Fruit fly (Drosophila melanogaster) whole organism, embryonic: ENCODE measurements around the gene CG34148.

ENCODE experiments used
- Atf-2 ChIP-seq: fragments of 200-800 bp; sonication (Bioruptor generic); optimal IDR thresholded peaks from 2 replicates; lab custom pipeline; 2016; ENCODE audit warnings: missing biosample characterization, missing genetic modification characterization
- CG11093 ChIP-seq: fragments of 200-800 bp; sonication (Bioruptor generic); IDR thresholded peaks from 3 replicates; pipeline ENCODE4 v1.3.6; 2022; ENCODE audit warnings: missing biosample characterization, missing genetic modification characterization
- CG11398 ChIP-seq: fragments of 200-800 bp; sonication (Bioruptor generic); optimal IDR thresholded peaks from 2 replicates; lab custom pipeline; 2016; ENCODE audit warnings: missing biosample characterization, missing genetic modification characterization
- CG11695 ChIP-seq: fragments of 200-800 bp; sonication (Bioruptor generic); IDR thresholded peaks from 3 replicates; pipeline ENCODE4 v1.3.6; 2022; ENCODE audit warnings: missing biosample characterization, missing genetic modification characterization
- CG12219 ChIP-seq: fragments of 200-800 bp; sonication (Bioruptor generic); optimal IDR thresholded peaks from 3 replicates; lab custom pipeline; 2018; ENCODE audit warnings: missing biosample characterization, mild to moderate bottlenecking, missing genetic modification characterization
- CG12236 ChIP-seq: fragments of 200-800 bp; sonication (Bioruptor generic); optimal IDR thresholded peaks from 2 replicates; lab custom pipeline; 2016; ENCODE audit warnings: missing biosample characterization, missing genetic modification characterization
- CG15269 ChIP-seq: fragments of 200-800 bp; sonication (Bioruptor generic); optimal IDR thresholded peaks from 2 replicates; lab custom pipeline; 2018; ENCODE audit warnings: missing biosample characterization, mild to moderate bottlenecking, missing genetic modification characterization, moderate library complexity
- CG15514 ChIP-seq: fragments of 200-800 bp; sonication (Bioruptor generic); optimal IDR thresholded peaks from 3 replicates; lab custom pipeline; 2017; ENCODE audit warnings: missing biosample characterization, missing genetic modification characterization, mild to moderate bottlenecking, moderate library complexity, missing genetic modification reagents
- CG17186 ChIP-seq: fragments of 200-800 bp; sonication (Bioruptor generic); optimal IDR thresholded peaks from 3 replicates; lab custom pipeline; 2017; ENCODE audit warnings: missing biosample characterization, missing genetic modification reagents, missing genetic modification characterization
- CG17568 ChIP-seq: fragments of 200-800 bp; sonication (Bioruptor generic); optimal IDR thresholded peaks from 2 replicates; lab custom pipeline; 2018; ENCODE audit warnings: missing biosample characterization, mild to moderate bottlenecking, missing genetic modification characterization, moderate library complexity
- CG3065 ChIP-seq: fragments of 200-800 bp; sonication (Bioruptor generic); optimal IDR thresholded peaks from 2 replicates; lab custom pipeline; 2016; ENCODE audit warnings: missing biosample characterization, missing genetic modification characterization
- CG32767 ChIP-seq: fragments of 200-800 bp; sonication (Bioruptor generic); IDR thresholded peaks from 2 replicates; pipeline ENCODE4 v1.3.6; 2022; ENCODE audit warnings: missing biosample characterization, missing genetic modification characterization
- CG4617 ChIP-seq: fragments of 200-800 bp; sonication (Bioruptor generic); optimal IDR thresholded peaks from 3 replicates; lab custom pipeline; 2016; ENCODE audit warnings: missing biosample characterization, missing genetic modification characterization, borderline replicate concordance
- CG6272 ChIP-seq: fragments of 200-800 bp; sonication (Bioruptor generic); IDR thresholded peaks from 2 replicates; pipeline ENCODE4 v1.3.6; 2022; ENCODE audit warnings: missing biosample characterization, missing genetic modification characterization
- CG7963 ChIP-seq: fragments of 200-800 bp; sonication (Bioruptor generic); IDR thresholded peaks from 3 replicates; pipeline ENCODE4 v1.3.6; 2022; ENCODE audit warnings: missing biosample characterization, missing genetic modification characterization; ENCODE audit not compliant: partially characterized antibody
- CG9437 ChIP-seq: fragments of 200-800 bp; sonication (Bioruptor generic); optimal IDR thresholded peaks from 2 replicates; lab custom pipeline; 2018; ENCODE audit warnings: missing biosample characterization, mild to moderate bottlenecking, missing genetic modification characterization
- CoRest ChIP-seq: fragments of 200-800 bp; sonication (Bioruptor generic); optimal IDR thresholded peaks from 3 replicates; lab custom pipeline; 2018; ENCODE audit warnings: missing biosample characterization, mild to moderate bottlenecking, missing genetic modification characterization, moderate library complexity
- D19A ChIP-seq: fragments of 200-800 bp; optimal IDR thresholded peaks from 3 replicates; lab custom pipeline; 2019; ENCODE audit warnings: missing biosample characterization, mild to moderate bottlenecking, missing genetic modification characterization, moderate library complexity
- Dll ChIP-seq: fragments of 200-800 bp; sonication (Bioruptor generic); IDR thresholded peaks from 4 replicates; pipeline ENCODE4 v1.3.6; 2022; ENCODE audit warnings: missing biosample characterization, missing genetic modification characterization; ENCODE audit not compliant: partially characterized antibody
- Doc2 ChIP-seq: fragments of 200-800 bp; sonication (Bioruptor generic); IDR thresholded peaks from 2 replicates; pipeline ENCODE4 v1.3.6; 2022; ENCODE audit warnings: missing biosample characterization, missing genetic modification characterization
- Drgx ChIP-seq: fragments of 200-800 bp; sonication (Bioruptor generic); IDR thresholded peaks from 2 replicates; pipeline ENCODE4 v1.3.6; 2022; ENCODE audit warnings: missing biosample characterization, missing genetic modification characterization
- Eip74EF ChIP-seq, 2 experiments: fragments of 200-800 bp in 1 of 2; fragments of >200 bp in 1 of 2; sonication (Bioruptor generic) in 1 of 2; optimal IDR thresholded peaks; 2 replicates each; lab custom pipeline; 2017 to 2019; ENCODE audit warnings: missing biosample characterization in 2 of 2, missing genetic modification characterization in 2 of 2, mild to moderate bottlenecking in 1 of 2, moderate library complexity in 1 of 2
- Mrtf ChIP-seq: fragments of 200-800 bp; sonication (Bioruptor generic); IDR thresholded peaks from 3 replicates; pipeline ENCODE4 v1.3.6; 2022; ENCODE audit warnings: missing biosample characterization, missing genetic modification characterization
- NC2β ChIP-seq: fragments of 200-800 bp; sonication (Bioruptor generic); optimal IDR thresholded peaks from 2 replicates; lab custom pipeline; 2016; ENCODE audit warnings: missing biosample characterization, missing genetic modification characterization
- NfI ChIP-seq: fragments of 200-800 bp; sonication (Bioruptor generic); optimal IDR thresholded peaks from 3 replicates; lab custom pipeline; 2018; ENCODE audit warnings: missing biosample characterization, mild to moderate bottlenecking, missing genetic modification characterization, moderate library complexity
- Oaz ChIP-seq: fragments of 200-800 bp; sonication (Bioruptor generic); IDR thresholded peaks from 2 replicates; pipeline ENCODE4 v1.3.6; 2022; ENCODE audit warnings: missing biosample characterization, missing genetic modification characterization
- Scr ChIP-seq: fragments of 200-800 bp; sonication (Bioruptor generic); IDR thresholded peaks from 2 replicates; pipeline ENCODE4 v1.3.6; 2022; ENCODE audit warnings: missing biosample characterization, missing genetic modification characterization; ENCODE audit not compliant: partially characterized antibody
- Side ChIP-seq: fragments of 200-800 bp; sonication (Bioruptor generic); optimal IDR thresholded peaks from 2 replicates; lab custom pipeline; 2016; ENCODE audit warnings: missing biosample characterization, missing genetic modification characterization
- Sox102F ChIP-seq: fragments of 200-800 bp; sonication (Bioruptor generic); optimal IDR thresholded peaks from 2 replicates; lab custom pipeline; 2018; ENCODE audit warnings: missing biosample characterization, mild to moderate bottlenecking, missing genetic modification characterization, moderate library complexity
- Sry-δ ChIP-seq: fragments of 200-800 bp; sonication (Bioruptor generic); optimal IDR thresholded peaks from 2 replicates; lab custom pipeline; 2016; ENCODE audit warnings: missing biosample characterization, missing genetic modification characterization
- ab ChIP-seq: fragments of 200-800 bp; sonication (Bioruptor generic); optimal IDR thresholded peaks from 2 replicates; lab custom pipeline; 2016; ENCODE audit warnings: missing biosample characterization, missing genetic modification characterization
- ac ChIP-seq: fragments of 200-800 bp; sonication (Bioruptor generic); optimal IDR thresholded peaks from 3 replicates; lab custom pipeline; 2017; ENCODE audit warnings: missing biosample characterization, mild to moderate bottlenecking, missing genetic modification characterization
- ase ChIP-seq: fragments of 200-800 bp; sonication (Bioruptor generic); IDR thresholded peaks from 3 replicates; pipeline ENCODE4 v1.3.6; 2022; ENCODE audit warnings: missing biosample characterization, missing genetic modification characterization
- ato ChIP-seq: fragments of 200-800 bp; sonication (Bioruptor generic); IDR thresholded peaks from 2 replicates; pipeline ENCODE4 v1.3.6; 2022; ENCODE audit warnings: missing biosample characterization, missing genetic modification characterization; ENCODE audit not compliant: partially characterized antibody
- btn ChIP-seq: fragments of 200-800 bp; sonication (Bioruptor generic); optimal IDR thresholded peaks from 2 replicates; lab custom pipeline; 2016; ENCODE audit warnings: missing biosample characterization, missing genetic modification characterization
- cad ChIP-seq: fragments of >200 bp; optimal IDR thresholded peaks from 2 replicates; lab custom pipeline; 2017; ENCODE audit warnings: missing biosample characterization, missing genetic modification characterization
- chif ChIP-seq, 2 experiments: fragments of 200-800 bp; sonication (Bioruptor generic); optimal IDR thresholded peaks; 3 replicates each; lab custom pipeline; 2016; ENCODE audit warnings: missing biosample characterization in 2 of 2, missing genetic modification characterization in 2 of 2
- ci ChIP-seq: fragments of 200-800 bp; sonication (Bioruptor generic); IDR thresholded peaks from 3 replicates; pipeline ENCODE4 v1.3.6; 2022; ENCODE audit warnings: missing biosample characterization, missing genetic modification characterization
- croc ChIP-seq: fragments of 200-800 bp; sonication (Bioruptor generic); conservative IDR thresholded peaks from 3 replicates; pipeline ENCODE4 v1.3.6; 2022; ENCODE audit warnings: missing biosample characterization, missing genetic modification characterization
- fd64A ChIP-seq: fragments of 200-800 bp; sonication (Bioruptor generic); optimal IDR thresholded peaks from 3 replicates; lab custom pipeline; 2018; ENCODE audit warnings: missing biosample characterization, mild to moderate bottlenecking, missing genetic modification characterization
- ind ChIP-seq: fragments of 200-800 bp; sonication (Bioruptor generic); optimal IDR thresholded peaks from 3 replicates; lab custom pipeline; 2016; ENCODE audit warnings: missing biosample characterization, missing genetic modification characterization
- nau ChIP-seq: fragments of 200-800 bp; sonication (Bioruptor generic); optimal IDR thresholded peaks from 3 replicates; lab custom pipeline; 2017; ENCODE audit warnings: missing biosample characterization, mild to moderate bottlenecking, missing genetic modification characterization, missing genetic modification reagents
- nom ChIP-seq: fragments of 200-800 bp; sonication (Bioruptor generic); optimal IDR thresholded peaks from 2 replicates; lab custom pipeline; 2017; ENCODE audit warnings: missing biosample characterization, missing genetic modification characterization, mild to moderate bottlenecking, moderate library complexity, missing genetic modification reagents
- psq ChIP-seq: fragments of 200-800 bp; sonication (Bioruptor generic); optimal IDR thresholded peaks from 2 replicates; lab custom pipeline; 2017; ENCODE audit warnings: missing biosample characterization, missing genetic modification characterization
- repo ChIP-seq: fragments of 200-800 bp; sonication (Bioruptor generic); optimal IDR thresholded peaks from 2 replicates; lab custom pipeline; 2016; ENCODE audit warnings: missing biosample characterization, missing genetic modification characterization
- rib ChIP-seq: fragments of 200-800 bp; sonication (Bioruptor generic); IDR thresholded peaks from 2 replicates; pipeline ENCODE4 v1.3.6; 2022; ENCODE audit warnings: missing biosample characterization, missing genetic modification characterization
- scrt ChIP-seq: fragments of 200-800 bp; sonication (Bioruptor generic); optimal IDR thresholded peaks from 2 replicates; lab custom pipeline; 2018; ENCODE audit warnings: missing biosample characterization, mild to moderate bottlenecking, missing genetic modification characterization, moderate library complexity
- slp2 ChIP-seq: fragments of 200-800 bp; sonication (Bioruptor generic); optimal IDR thresholded peaks from 2 replicates; lab custom pipeline; 2016; ENCODE audit warnings: missing biosample characterization, missing genetic modification characterization
- trem ChIP-seq: fragments of 200-800 bp; optimal IDR thresholded peaks from 3 replicates; lab custom pipeline; 2019; ENCODE audit warnings: missing biosample characterization, mild to moderate bottlenecking, missing genetic modification characterization, moderate library complexity
- wdn ChIP-seq: fragments of 200-800 bp; sonication (Bioruptor generic); IDR thresholded peaks from 2 replicates; pipeline ENCODE4 v1.3.6; 2022; ENCODE audit warnings: missing biosample characterization, missing genetic modification characterization
- zf30C ChIP-seq: fragments of 200-800 bp; sonication (Bioruptor generic); optimal IDR thresholded peaks from 3 replicates; lab custom pipeline; 2018; ENCODE audit warnings: missing biosample characterization, mild to moderate bottlenecking, missing genetic modification characterization

Gene CG34148

DNA sequence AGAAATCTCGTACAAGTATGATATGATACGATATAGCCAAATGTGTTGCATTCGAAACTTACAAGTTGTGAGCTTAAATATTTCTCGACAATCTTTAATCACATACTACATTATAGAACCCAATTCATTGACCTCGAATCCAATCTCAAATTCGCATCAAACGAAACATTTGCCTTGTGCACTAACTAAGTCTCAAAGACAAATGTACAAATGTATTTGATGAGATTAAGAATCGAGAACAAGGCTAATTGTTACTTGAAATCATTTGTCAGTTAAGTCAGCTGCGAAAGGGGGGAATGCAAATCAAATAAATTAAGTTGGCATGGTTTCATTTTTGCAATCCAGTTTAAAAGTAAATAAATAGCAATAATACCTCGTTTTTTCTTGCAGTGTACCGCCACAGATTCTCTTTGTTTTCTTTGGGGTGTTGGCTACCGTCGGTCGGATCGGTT is 40.0 kb downstream of the CG34148 start (continued):
- TF ChIP-seq CG15269 = peak; percentile 36
- TF ChIP-seq CG9437 (GFP tag; lab: Kevin White, UChicago) = peak; percentile 58
- no peak for TF ChIP-seq croc (GFP tag; lab: Robert Waterston, UW)
- no peak for TF ChIP-seq zf30C (GFP tag; lab: Kevin White, UChicago)
- TF ChIP-seq chif (GFP tag; optimal IDR thresholded peaks at IDR 0.05; lab: Kevin White, UChicago) = peak; percentile 29 to 63
- no peak for TF ChIP-seq CG11398 (GFP tag; lab: Kevin White, UChicago)
- no peak for TF ChIP-seq Scr (GFP tag; lab: Robert Waterston, UW)
- no peak for TF ChIP-seq CG4617
- TF ChIP-seq CoRest (tag; lab: Kevin White, UChicago) = peak; percentile 58
- TF ChIP-seq ac (GFP tag; lab: Kevin White, UChicago) = no peak
- TF ChIP-seq CG17568 (GFP tag; lab: Kevin White, UChicago) = no peak
- TF ChIP-seq scrt (GFP tag; lab: Kevin White, UChicago) = no peak
- no peak for TF ChIP-seq NfI
- peak in 1 of 2 experiments; percentile 63 for TF ChIP-seq Eip74EF (GFP tag; optimal IDR thresholded peaks at IDR 0.05; lab: Kevin White, UChicago)
- TF ChIP-seq CG17186 = no peak
- no peak for TF ChIP-seq Doc2 (GFP tag; lab: Robert Waterston, UW)
- no peak for TF ChIP-seq Side
- TF ChIP-seq repo (GFP tag; lab: Kevin White, UChicago) = no peak
- no peak for TF ChIP-seq ci
- peak; percentile 29 for TF ChIP-seq nom (GFP tag; lab: Kevin White, UChicago)
- no peak for TF ChIP-seq ato (GFP tag; lab: Robert Waterston, UW)
- peak; percentile 51 for TF ChIP-seq Atf-2 (GFP tag; lab: Kevin White, UChicago)
- TF ChIP-seq D19A = no peak
- peak; percentile 76 for TF ChIP-seq Drgx (GFP tag; lab: Robert Waterston, UW)
- peak; percentile 38 for TF ChIP-seq slp2 (GFP tag; lab: Kevin White, UChicago)
- no peak for TF ChIP-seq CG11695 (GFP tag; lab: Robert Waterston, UW)
- no peak for TF ChIP-seq rib
- TF ChIP-seq Sry-δ (GFP tag; lab: Kevin White, UChicago) = no peak
- TF ChIP-seq Oaz (GFP tag; lab: Robert Waterston, UW) = no peak
- no peak for TF ChIP-seq CG6272 (GFP tag; lab: Robert Waterston, UW)
- TF ChIP-seq CG12236 (GFP tag; lab: Kevin White, UChicago) = no peak
- no peak for TF ChIP-seq ab (GFP tag; lab: Kevin White, UChicago)
- TF ChIP-seq CG12219 = no peak
- no peak for TF ChIP-seq CG11093
- TF ChIP-seq Sox102F (GFP tag; lab: Kevin White, UChicago) = peak; percentile 60
- TF ChIP-seq CG3065 (GFP tag; lab: Kevin White, UChicago) = no peak
- no peak for TF ChIP-seq psq (GFP tag; lab: Kevin White, UChicago)
- no peak for TF ChIP-seq btn (GFP tag; lab: Kevin White, UChicago)
- TF ChIP-seq trem = no peak
- TF ChIP-seq ind = no peak
- TF ChIP-seq ase (GFP tag; lab: Robert Waterston, UW) = no peak
- 0 out of 2 replicates have a peak, but pooled peaks have one; percentile 8 for TF ChIP-seq CG32767
- no peak for TF ChIP-seq Mrtf (GFP tag; lab: Robert Waterston, UW)
- no peak for TF ChIP-seq Dll
- TF ChIP-seq CG7963 (GFP tag; lab: Robert Waterston, UW) = no peak
- peak; percentile 13 for TF ChIP-seq nau
- TF ChIP-seq NC2β = no peak
- TF ChIP-seq cad = no peak
- no peak for TF ChIP-seq fd64A (GFP tag; lab: Kevin White, UChicago)
- TF ChIP-seq CG15514 (GFP tag; lab: Kevin White, UChicago) = no peak
- no peak for TF ChIP-seq wdn (GFP tag; lab: Robert Waterston, UW)
